Fruit fly (Drosophila melanogaster) whole organism, embryonic: ENCODE data around the gene Abi.
A peak's percentile ranks its signal among the peaks of the same experiment; 100 is the strongest.

Source experiments
- Ada2b ChIP-seq: fragments of 200-800 bp; sonication (Bioruptor generic); IDR thresholded peaks from 2 replicates; pipeline ENCODE4 v1.3.6; 2022; ENCODE audit warnings: missing biosample characterization, missing genetic modification characterization
- B-H2 ChIP-seq: fragments of 200-800 bp; sonication (Bioruptor generic); optimal IDR thresholded peaks from 2 replicates; lab custom pipeline; 2018; ENCODE audit warnings: missing biosample characterization, mild to moderate bottlenecking, missing genetic modification characterization
- C15 ChIP-seq: fragments of 200-800 bp; sonication (Bioruptor generic); IDR thresholded peaks from 3 replicates; pipeline ENCODE4 v1.3.6; 2022; ENCODE audit warnings: missing biosample characterization, missing genetic modification characterization
- CG10209 ChIP-seq: fragments of 200-800 bp; sonication (Bioruptor generic); optimal IDR thresholded peaks from 3 replicates; lab custom pipeline; 2017; ENCODE audit warnings: missing biosample characterization, mild to moderate bottlenecking, missing genetic modification characterization, missing genetic modification reagents
- CG10274 ChIP-seq: fragments of 200-800 bp; sonication (Bioruptor generic); optimal IDR thresholded peaks from 3 replicates; lab custom pipeline; 2017; ENCODE audit warnings: missing biosample characterization, mild to moderate bottlenecking, missing genetic modification characterization
- CG10654 ChIP-seq: fragments of 200-800 bp; sonication (Bioruptor generic); optimal IDR thresholded peaks from 2 replicates; lab custom pipeline; 2016; ENCODE audit warnings: missing biosample characterization, missing genetic modification characterization
- CG11093 ChIP-seq: fragments of 200-800 bp; sonication (Bioruptor generic); IDR thresholded peaks from 3 replicates; pipeline ENCODE4 v1.3.6; 2022; ENCODE audit warnings: missing biosample characterization, missing genetic modification characterization
- CG13624 ChIP-seq: fragments of 200-800 bp; sonication (Bioruptor generic); optimal IDR thresholded peaks from 2 replicates; lab custom pipeline; 2016; ENCODE audit warnings: missing biosample characterization, missing genetic modification characterization
- CG16813 ChIP-seq: fragments of 200-800 bp; sonication (Bioruptor generic); IDR thresholded peaks from 3 replicates; pipeline ENCODE4 v1.3.6; 2022; ENCODE audit warnings: missing biosample characterization, missing genetic modification characterization; ENCODE audit not compliant: partially characterized antibody
- CG17359 ChIP-seq: fragments of 200-800 bp; sonication (Bioruptor generic); optimal IDR thresholded peaks from 3 replicates; lab custom pipeline; 2018; ENCODE audit warnings: missing biosample characterization, mild to moderate bottlenecking, missing genetic modification characterization, moderate library complexity
- CG17612 ChIP-seq: fragments of 200-800 bp; sonication (Bioruptor generic); IDR thresholded peaks from 2 replicates; pipeline ENCODE4 v1.3.6; 2022; ENCODE audit warnings: missing biosample characterization, missing genetic modification characterization
- CG2678 ChIP-seq: fragments of 200-800 bp; sonication (Bioruptor generic); optimal IDR thresholded peaks from 3 replicates; lab custom pipeline; 2019; ENCODE audit warnings: missing biosample characterization, mild to moderate bottlenecking, missing genetic modification characterization, moderate library complexity
- CG2875 ChIP-seq: fragments of 200-800 bp; sonication (Bioruptor generic); optimal IDR thresholded peaks from 2 replicates; lab custom pipeline; 2017; ENCODE audit warnings: missing biosample characterization, mild to moderate bottlenecking, missing genetic modification characterization, missing genetic modification reagents
- CG32532 ChIP-seq: fragments of 200-800 bp; sonication (Bioruptor generic); IDR thresholded peaks from 2 replicates; pipeline ENCODE4 v1.3.6; 2022; ENCODE audit warnings: missing biosample characterization, missing genetic modification characterization
- CG33557 ChIP-seq: fragments of 200-800 bp; sonication (Bioruptor generic); optimal IDR thresholded peaks from 2 replicates; lab custom pipeline; 2019; ENCODE audit warnings: missing biosample characterization, mild to moderate bottlenecking, missing genetic modification characterization, moderate library complexity
- CG3838 ChIP-seq: fragments of 200-800 bp; sonication (Bioruptor generic); optimal IDR thresholded peaks from 3 replicates; lab custom pipeline; 2016; ENCODE audit warnings: missing biosample characterization, missing genetic modification characterization
- CG43689 ChIP-seq: fragments of 200-800 bp; sonication (Bioruptor generic); IDR thresholded peaks from 2 replicates; pipeline ENCODE4 v1.3.6; 2022; ENCODE audit warnings: missing biosample characterization, missing genetic modification characterization
- CG6791 ChIP-seq: fragments of 200-800 bp; sonication (Bioruptor generic); IDR thresholded peaks from 3 replicates; pipeline ENCODE4 v1.3.6; 2022; ENCODE audit warnings: missing biosample characterization, missing genetic modification characterization; ENCODE audit not compliant: partially characterized antibody
- CG8089 ChIP-seq: fragments of 200-800 bp; sonication (Bioruptor generic); optimal IDR thresholded peaks from 3 replicates; lab custom pipeline; 2016; ENCODE audit warnings: missing biosample characterization, missing genetic modification characterization
- CkIIα-i1 ChIP-seq: fragments of 200-800 bp; sonication (Bioruptor generic); IDR thresholded peaks from 2 replicates; pipeline ENCODE4 v1.3.6; 2022; ENCODE audit warnings: missing biosample characterization, missing genetic modification characterization
- Gsc ChIP-seq: fragments of 200-800 bp; sonication (Bioruptor generic); IDR thresholded peaks from 2 replicates; pipeline ENCODE4 v1.3.6; 2022; ENCODE audit warnings: missing biosample characterization, missing genetic modification characterization
- Hand ChIP-seq: fragments of 200-800 bp; sonication (Bioruptor generic); optimal IDR thresholded peaks from 2 replicates; lab custom pipeline; 2017; ENCODE audit warnings: mild to moderate bottlenecking, missing biosample characterization, missing genetic modification reagents, missing genetic modification characterization
- Kr ChIP-seq: fragments of 200-800 bp; sonication (Bioruptor generic); optimal IDR thresholded peaks from 2 replicates; lab custom pipeline; 2017; ENCODE audit warnings: missing biosample characterization, mild to moderate bottlenecking, missing genetic modification characterization
- Oaz ChIP-seq: fragments of 200-800 bp; sonication (Bioruptor generic); IDR thresholded peaks from 2 replicates; pipeline ENCODE4 v1.3.6; 2022; ENCODE audit warnings: missing biosample characterization, missing genetic modification characterization
- Side ChIP-seq: fragments of 200-800 bp; sonication (Bioruptor generic); optimal IDR thresholded peaks from 2 replicates; lab custom pipeline; 2016; ENCODE audit warnings: missing biosample characterization, missing genetic modification characterization
- Vsx1 ChIP-seq: fragments of 200-800 bp; sonication (Bioruptor generic); optimal IDR thresholded peaks from 2 replicates; lab custom pipeline; 2017; ENCODE audit warnings: missing biosample characterization, mild to moderate bottlenecking, missing genetic modification characterization, missing genetic modification reagents
- al ChIP-seq: fragments of 200-800 bp; sonication (Bioruptor generic); IDR thresholded peaks from 2 replicates; pipeline ENCODE4 v1.3.6; 2022; ENCODE audit warnings: missing biosample characterization, missing genetic modification characterization
- bab2 ChIP-seq: fragments of 200-800 bp; sonication (Bioruptor generic); optimal IDR thresholded peaks from 2 replicates; lab custom pipeline; 2016; ENCODE audit warnings: missing biosample characterization, missing genetic modification characterization
- cato ChIP-seq: fragments of 200-800 bp; sonication (Bioruptor generic); optimal IDR thresholded peaks from 2 replicates; lab custom pipeline; 2016; ENCODE audit warnings: missing biosample characterization, missing genetic modification characterization, borderline replicate concordance
- fru ChIP-seq: fragments of >200 bp; optimal IDR thresholded peaks from 2 replicates; lab custom pipeline; 2017
- fu2 ChIP-seq: fragments of 200-800 bp; sonication (Bioruptor generic); optimal IDR thresholded peaks from 2 replicates; lab custom pipeline; 2016; ENCODE audit warnings: missing biosample characterization, missing genetic modification characterization
- gce ChIP-seq: fragments of 200-800 bp; sonication (Bioruptor generic); IDR thresholded peaks from 3 replicates; pipeline ENCODE4 v1.3.6; 2022; ENCODE audit warnings: missing biosample characterization, missing genetic modification characterization
- gcm ChIP-seq: fragments of 200-800 bp; sonication (Bioruptor generic); optimal IDR thresholded peaks from 2 replicates; lab custom pipeline; 2019; ENCODE audit warnings: missing biosample characterization, mild to moderate bottlenecking, missing genetic modification characterization, moderate library complexity
- grn ChIP-seq: fragments of 200-800 bp; sonication (Bioruptor generic); optimal IDR thresholded peaks from 3 replicates; lab custom pipeline; 2017; ENCODE audit warnings: missing biosample characterization, missing genetic modification characterization
- her ChIP-seq: fragments of 200-800 bp; sonication (Bioruptor generic); optimal IDR thresholded peaks from 2 replicates; lab custom pipeline; 2016; ENCODE audit warnings: missing biosample characterization, missing genetic modification characterization
- inv ChIP-seq: fragments of 200-800 bp; sonication (Bioruptor generic); IDR thresholded peaks from 2 replicates; pipeline ENCODE4 v1.3.6; 2022; ENCODE audit warnings: missing biosample characterization, missing genetic modification characterization; ENCODE audit not compliant: partially characterized antibody
- nerfin-1 ChIP-seq: fragments of 200-800 bp; sonication (Bioruptor generic); optimal IDR thresholded peaks from 3 replicates; lab custom pipeline; 2019; ENCODE audit warnings: missing biosample characterization, mild to moderate bottlenecking, missing genetic modification characterization, moderate library complexity
- oc ChIP-seq: fragments of 200-800 bp; sonication (Bioruptor generic); optimal IDR thresholded peaks from 2 replicates; lab custom pipeline; 2018; ENCODE audit warnings: missing biosample characterization, mild to moderate bottlenecking, missing genetic modification characterization, moderate library complexity
- otp ChIP-seq: fragments of 200-800 bp; sonication (Bioruptor generic); IDR thresholded peaks from 3 replicates; pipeline ENCODE4, ENCODE4 v1.3.6; 2022; ENCODE audit warnings: missing biosample characterization, missing genetic modification characterization
- pb ChIP-seq: fragments of 200-800 bp; sonication (Bioruptor generic); optimal IDR thresholded peaks from 3 replicates; lab custom pipeline; 2016; ENCODE audit warnings: missing biosample characterization, missing genetic modification characterization
- pum ChIP-seq: fragments of 200-800 bp; sonication (Bioruptor generic); optimal IDR thresholded peaks from 2 replicates; lab custom pipeline; 2016; ENCODE audit warnings: missing biosample characterization, missing genetic modification characterization
- ranshi ChIP-seq: fragments of 200-800 bp; sonication (Bioruptor generic); IDR thresholded peaks from 2 replicates; pipeline ENCODE4 v1.3.6; 2022; ENCODE audit warnings: missing biosample characterization, missing genetic modification characterization
- run ChIP-seq: fragments of 200-800 bp; sonication (Bioruptor generic); optimal IDR thresholded peaks from 3 replicates; lab custom pipeline; 2018; ENCODE audit warnings: missing biosample characterization, mild to moderate bottlenecking, missing genetic modification characterization
- sd ChIP-seq: fragments of 200-800 bp; sonication (Bioruptor generic); optimal IDR thresholded peaks from 3 replicates; lab custom pipeline; 2018; ENCODE audit warnings: missing biosample characterization, mild to moderate bottlenecking, missing genetic modification characterization, moderate library complexity
- sim ChIP-seq: fragments of 200-800 bp; sonication (Bioruptor generic); IDR thresholded peaks from 2 replicates; pipeline ENCODE4 v1.3.6; 2022; ENCODE audit warnings: missing biosample characterization, missing genetic modification characterization
- so ChIP-seq: fragments of 200-800 bp; sonication (Bioruptor generic); IDR thresholded peaks from 3 replicates; pipeline ENCODE4 v1.3.6; 2022; ENCODE audit warnings: missing biosample characterization, missing genetic modification characterization
- sqz ChIP-seq: fragments of 200-800 bp; sonication (Bioruptor generic); optimal IDR thresholded peaks from 3 replicates; lab custom pipeline; 2018; ENCODE audit warnings: missing biosample characterization, mild to moderate bottlenecking, missing genetic modification characterization
- tio ChIP-seq: fragments of 200-800 bp; sonication (Bioruptor generic); optimal IDR thresholded peaks from 2 replicates; lab custom pipeline; 2017; ENCODE audit warnings: missing biosample characterization, missing genetic modification characterization, inconsistent platforms
- ttk ChIP-seq: fragments of 200-800 bp; sonication (Bioruptor generic); IDR thresholded peaks from 2 replicates; pipeline ENCODE4 v2.1.2; 2022; ENCODE audit warnings: missing biosample characterization, missing genetic modification characterization
- unc-4 ChIP-seq: fragments of 200-800 bp; sonication (Bioruptor generic); IDR thresholded peaks from 2 replicates; pipeline ENCODE4 v1.3.6; 2022; ENCODE audit warnings: missing biosample characterization, missing genetic modification characterization; ENCODE audit not compliant: partially characterized antibody
- wek ChIP-seq: fragments of 200-800 bp; sonication (Bioruptor generic); optimal IDR thresholded peaks from 3 replicates; lab custom pipeline; 2018; ENCODE audit warnings: missing biosample characterization, mild to moderate bottlenecking, missing genetic modification characterization, moderate library complexity

Gene Abi

DNA sequence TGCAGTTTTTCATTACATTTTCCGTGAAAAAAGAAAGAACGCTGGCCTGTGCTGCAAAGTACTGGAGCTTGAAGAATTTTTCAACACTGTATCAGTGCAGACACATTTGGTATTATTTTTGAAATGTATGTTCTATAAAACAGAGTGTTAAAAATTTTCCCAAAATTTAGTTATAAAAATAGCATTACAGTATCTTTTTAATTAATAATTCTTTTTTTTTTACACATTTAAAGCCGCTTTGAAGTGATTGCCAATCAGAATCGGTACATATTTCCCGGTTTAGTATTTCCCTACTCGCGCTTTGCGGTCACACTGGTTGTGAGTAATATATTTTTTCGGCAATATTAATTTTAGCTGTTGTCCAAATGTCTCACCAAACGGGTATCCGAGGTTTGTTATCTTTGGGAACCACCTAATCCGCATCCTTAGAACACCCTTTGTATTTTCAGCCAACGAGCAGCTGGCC, at the start of gene Abi, which contains the start of gene twf (continued):
- TF ChIP-seq CG33557 = peak; percentile 49
- TF ChIP-seq ttk (GFP tag; lab: Robert Waterston, UW) = peak; percentile 41
- TF ChIP-seq CG43689 (GFP tag; lab: Robert Waterston, UW) = no peak
- 0 out of 2 replicates have a peak, but pooled peaks have one; percentile 19 for TF ChIP-seq sim (GFP tag; lab: Robert Waterston, UW)
- TF ChIP-seq CG13624 (GFP tag; lab: Kevin White, UChicago) = peak; percentile 39
- no peak for TF ChIP-seq Vsx1
- no peak for TF ChIP-seq otp (GFP tag; lab: Robert Waterston, UW)
- peak; percentile 74 for TF ChIP-seq CG10654 (GFP tag; lab: Kevin White, UChicago)
- TF ChIP-seq grn (GFP tag; lab: Kevin White, UChicago) = no peak
- TF ChIP-seq CG11093 (GFP tag; lab: Robert Waterston, UW) = no peak
- no peak; the same call in 2 of the 3 replicates for TF ChIP-seq gce (GFP tag; lab: Robert Waterston, UW)
- TF ChIP-seq CG17359 (tag; lab: Kevin White, UChicago) = peak; percentile 61
- TF ChIP-seq cato (GFP tag; lab: Kevin White, UChicago) = peak; percentile 46
- TF ChIP-seq CG10274 (GFP tag; lab: Kevin White, UChicago) = no peak
- no peak for TF ChIP-seq pb (GFP tag; lab: Kevin White, UChicago)
- TF ChIP-seq her (GFP tag; lab: Kevin White, UChicago) = peak; percentile 31
- TF ChIP-seq sqz (GFP tag; lab: Kevin White, UChicago) = no peak
- no peak for TF ChIP-seq Hand (GFP tag; lab: Kevin White, UChicago)
- TF ChIP-seq nerfin-1 (tag; lab: Kevin White, UChicago) = peak; percentile 25
- no peak for TF ChIP-seq Kr
- no peak for TF ChIP-seq CG2678 (tag; lab: Kevin White, UChicago)
- no peak for TF ChIP-seq CkIIα-i1
- TF ChIP-seq CG17612 (GFP tag; lab: Robert Waterston, UW) = no peak
- TF ChIP-seq fru (lab: Kevin White, UChicago) = no peak
- TF ChIP-seq gcm (GFP tag; lab: Kevin White, UChicago) = peak; percentile 47
- TF ChIP-seq Side (GFP tag; lab: Kevin White, UChicago) = peak; percentile 5
- no peak for TF ChIP-seq oc (tag; lab: Kevin White, UChicago)
- 0 out of 2 replicates have a peak, but pooled peaks have one; percentile 41 for TF ChIP-seq al (GFP tag; lab: Robert Waterston, UW)
- TF ChIP-seq wek (GFP tag; lab: Kevin White, UChicago) = no peak
- TF ChIP-seq CG32532 (GFP tag; lab: Robert Waterston, UW) = peak; percentile 59
- peak; percentile 45 for TF ChIP-seq pum (GFP tag; lab: Kevin White, UChicago)
- TF ChIP-seq C15 (GFP tag; lab: Robert Waterston, UW) = no peak
- TF ChIP-seq run (tag; lab: Kevin White, UChicago) = no peak
- TF ChIP-seq so (GFP tag; lab: Robert Waterston, UW) = no peak
- TF ChIP-seq ranshi (GFP tag; lab: Robert Waterston, UW) = peak; percentile 32; the same call in 1 of the 2 replicates
- TF ChIP-seq inv (GFP tag; lab: Robert Waterston, UW) = no peak
- TF ChIP-seq CG8089 (GFP tag; lab: Kevin White, UChicago) = peak; percentile 16
- no peak for TF ChIP-seq Oaz (GFP tag; lab: Robert Waterston, UW)
- TF ChIP-seq sd (tag; lab: Kevin White, UChicago) = peak; percentile 42
- no peak for TF ChIP-seq Gsc (GFP tag; lab: Robert Waterston, UW)
- peak; percentile 11 for TF ChIP-seq CG3838 (GFP tag; lab: Kevin White, UChicago)
- TF ChIP-seq tio (GFP tag; lab: Kevin White, UChicago) = peak; percentile 59
- TF ChIP-seq CG16813 = no peak
- TF ChIP-seq CG10209 (GFP tag; lab: Kevin White, UChicago) = peak; percentile 68
- TF ChIP-seq B-H2 (GFP tag; lab: Kevin White, UChicago) = peak; percentile 72
- peak; percentile 34 for TF ChIP-seq bab2 (GFP tag; lab: Kevin White, UChicago)
- TF ChIP-seq CG2875 (GFP tag; lab: Kevin White, UChicago) = peak; percentile 2
- no peak for TF ChIP-seq unc-4 (GFP tag; lab: Robert Waterston, UW)
- TF ChIP-seq fu2 = peak; percentile 74
- TF ChIP-seq CG6791 (GFP tag; lab: Robert Waterston, UW) = no peak
- peak; percentile 35; the same call in 1 of the 2 replicates for TF ChIP-seq Ada2b (GFP tag; lab: Robert Waterston, UW)
